Worm (Caenorhabditis elegans): ENCODE measurements around the gene glrx-22.

DNA sequence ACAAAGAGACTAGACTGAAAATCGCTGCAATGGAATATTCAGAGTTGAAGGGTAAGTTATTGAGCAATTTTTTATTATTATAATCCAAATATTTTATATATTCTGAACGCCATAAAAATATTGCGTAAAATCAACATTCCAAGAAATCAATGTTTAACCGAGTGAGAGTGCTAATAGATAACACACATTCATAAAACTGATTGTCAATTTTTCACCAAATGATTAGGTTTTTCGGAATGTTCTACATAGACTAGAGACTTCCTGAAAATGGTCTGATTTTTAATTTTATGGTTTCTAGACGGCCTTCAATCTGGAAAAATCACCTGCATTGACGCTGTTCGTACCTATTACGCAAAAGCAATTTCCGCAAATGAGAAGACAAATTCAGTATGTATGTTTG, 48.3 kb downstream of the glrx-22 start:
- TF ChIP-seq unc-39 (tag; optimal IDR thresholded peaks at IDR 0.05) (no peak), cnd-1 (tag; optimal IDR thresholded peaks at IDR 0.05) (no peak), sem-2 (GFP tag; optimal IDR thresholded peaks at IDR 0.05) (no peak), nhr-28 (tag; optimal IDR thresholded peaks at IDR 0.05) (no peak), elt-1 (tag; optimal IDR thresholded peaks at IDR 0.05; ENCODE audit: borderline replicate concordance, insufficient read depth) (no peak), ztf-11 (tag; optimal IDR thresholded peaks at IDR 0.05) (no peak), lsy-2 (tag; optimal IDR thresholded peaks at IDR 0.05) (no peak), nhr-237 (tag; optimal IDR thresholded peaks at IDR 0.05) (no peak)

Measured in whole organism, mixed stage, embryonic.